Worm (Caenorhabditis elegans) whole organism, L1 larva: ENCODE measurements around the gene sra-28.
A peak's percentile ranks its signal among the peaks of the same experiment; 100 is the strongest.

Experiments
- C04F5.9 ChIP-seq: sonication (generic microtip); optimal IDR thresholded peaks from 2 replicates; lab custom pipeline; 2016; ENCODE audit warnings: missing genetic modification characterization, missing compliant biosample characterization
- Y116A8C.19 ChIP-seq: sonication (generic microtip); optimal IDR thresholded peaks from 2 replicates; lab custom pipeline; 2016; ENCODE audit warnings: missing compliant biosample characterization, missing genetic modification characterization, borderline replicate concordance
- aha-1 ChIP-seq: fragments of 150-350 bp; optimal IDR thresholded peaks from 2 replicates; lab custom pipeline; 2014; ENCODE audit warnings: missing biosample characterization, missing genetic modification characterization
- alr-1 ChIP-seq: fragments of 200-800 bp; sonication (Bioruptor generic); optimal IDR thresholded peaks from 2 replicates; lab custom pipeline; 2018; ENCODE audit warnings: borderline replicate concordance, mild to moderate bottlenecking, missing genetic modification characterization, missing compliant biosample characterization
- ama-1 ChIP-seq: fragments of 150-350 bp; optimal IDR thresholded peaks from 2 replicates; lab custom pipeline; 2014
- blmp-1 ChIP-seq: fragments of 150-350 bp; optimal IDR thresholded peaks from 2 replicates; lab custom pipeline; 2014; ENCODE audit warnings: missing biosample characterization, missing genetic modification characterization
- ceh-63 ChIP-seq: fragments of 200-800 bp; sonication (Bioruptor generic); optimal IDR thresholded peaks from 2 replicates; lab custom pipeline; 2018; ENCODE audit warnings: mild to moderate bottlenecking, missing genetic modification characterization, missing compliant biosample characterization
- ceh-82 ChIP-seq, 3 experiments: fragments of 150-350 bp in 1 of 3; sonication (generic microtip) in 2 of 3; optimal IDR thresholded peaks; 2 replicates each; lab custom pipeline; 2014 to 2017; ENCODE audit warnings: missing biosample characterization in 3 of 3, missing genetic modification characterization in 3 of 3
- ceh-88 ChIP-seq: fragments of 200-800 bp; sonication (Bioruptor generic); IDR thresholded peaks from 2 replicates; pipeline ENCODE4 v1.3.6; 2022; ENCODE audit warnings: missing genetic modification characterization, missing compliant biosample characterization
- dsc-1 ChIP-seq: sonication (generic microtip); optimal IDR thresholded peaks from 2 replicates; lab custom pipeline; 2016; ENCODE audit warnings: mild to moderate bottlenecking, missing genetic modification characterization, missing compliant biosample characterization
- efl-1 ChIP-seq, 4 experiments: fragments of 150-350 bp; optimal IDR thresholded peaks in 3 of 4; peaks in 1 of 4; 1 replicate in 1 of 4; 2 replicates in 3 of 4; lab custom pipeline; 2014; ENCODE audit warnings: missing biosample characterization in 2 of 4, missing genetic modification characterization in 2 of 4, missing genetic modification reagents in 2 of 4
- efl-3 ChIP-seq: fragments of 200-800 bp; sonication (Bioruptor generic); optimal IDR thresholded peaks from 2 replicates; lab custom pipeline; 2018; ENCODE audit warnings: mild to moderate bottlenecking, missing genetic modification characterization, missing compliant biosample characterization
- egl-13 ChIP-seq: sonication (generic microtip); optimal IDR thresholded peaks from 2 replicates; lab custom pipeline; 2016; ENCODE audit warnings: missing genotype, missing genetic modification reagents, missing genetic modification characterization, missing compliant biosample characterization
- egl-27 ChIP-seq, 2 experiments: fragments of 150-350 bp in 1 of 2; sonication (generic microtip); optimal IDR thresholded peaks; 3 replicates each; lab custom pipeline; 2017 to 2018; ENCODE audit warnings: missing biosample characterization in 2 of 2, missing genetic modification characterization in 2 of 2, missing genetic modification reagents in 2 of 2
- elt-2 ChIP-seq: sonication (generic microtip); optimal IDR thresholded peaks from 2 replicates; lab custom pipeline; 2016; ENCODE audit warnings: missing genetic modification characterization, mild to moderate bottlenecking, inconsistent platforms, missing compliant biosample characterization, missing genetic modification reagents
- elt-3 ChIP-seq, 6 experiments: fragments of 150-350 bp in 1 of 6; sonication (generic microtip); optimal IDR thresholded peaks; 2 replicates each; lab custom pipeline; 2017 to 2018; ENCODE audit warnings: missing biosample characterization in 6 of 6, missing genetic modification characterization in 6 of 6, inconsistent platforms in 1 of 6
- fkh-10 ChIP-seq: sonication (generic microtip); optimal IDR thresholded peaks from 2 replicates; lab custom pipeline; 2017; ENCODE audit warnings: missing biosample characterization, missing genetic modification reagents, missing genetic modification characterization
- fkh-4 ChIP-seq: sonication (generic microtip); optimal IDR thresholded peaks from 2 replicates; lab custom pipeline; 2016; ENCODE audit warnings: missing compliant biosample characterization, missing genetic modification characterization, borderline replicate concordance
- fkh-8 ChIP-seq: sonication (generic microtip); optimal IDR thresholded peaks from 2 replicates; lab custom pipeline; 2016; ENCODE audit warnings: mild to moderate bottlenecking, missing genetic modification characterization, missing compliant biosample characterization
- fos-1 ChIP-seq: fragments of 150-350 bp; optimal IDR thresholded peaks from 2 replicates; lab custom pipeline; 2014; ENCODE audit warnings: missing biosample characterization, missing genetic modification characterization
- hpl-2 ChIP-seq: fragments of 150-350 bp; optimal IDR thresholded peaks from 2 replicates; lab custom pipeline; 2014; ENCODE audit warnings: missing biosample characterization, missing genetic modification reagents, missing genetic modification characterization
- jun-1 ChIP-seq: fragments of 150-350 bp; optimal IDR thresholded peaks from 2 replicates; lab custom pipeline; 2014; ENCODE audit warnings: missing biosample characterization, missing genetic modification reagents, missing genetic modification characterization
- lin-13 ChIP-seq: fragments of 150-350 bp; optimal IDR thresholded peaks from 2 replicates; lab custom pipeline; 2014; ENCODE audit warnings: missing biosample characterization, missing genetic modification reagents, missing genetic modification characterization
- lin-14 ChIP-seq: fragments of 200-800 bp; sonication (Bioruptor generic); optimal IDR thresholded peaks from 2 replicates; lab custom pipeline; 2018; ENCODE audit warnings: mild to moderate bottlenecking, missing genetic modification characterization, moderate library complexity, missing compliant biosample characterization
- lin-35 ChIP-seq, 2 experiments: fragments of 150-350 bp; optimal IDR thresholded peaks; 2 replicates each; lab custom pipeline; 2014; ENCODE audit warnings: missing biosample characterization in 2 of 2, missing genetic modification characterization in 2 of 2, missing genetic modification reagents in 2 of 2
- lir-3 ChIP-seq: sonication (generic microtip); optimal IDR thresholded peaks from 2 replicates; lab custom pipeline; 2016; ENCODE audit warnings: mild to moderate bottlenecking, missing genetic modification characterization, moderate library complexity, missing compliant biosample characterization; ENCODE audit not compliant: poor library complexity
- lsy-2 ChIP-seq, 2 experiments: fragments of 150-350 bp; optimal IDR thresholded peaks; 2 replicates each; lab custom pipeline; 2014; ENCODE audit warnings: missing biosample characterization in 2 of 2, missing genetic modification characterization in 2 of 2
- mdl-1 ChIP-seq, 2 experiments: fragments of 150-350 bp; optimal IDR thresholded peaks; 2 replicates each; lab custom pipeline; 2014 to 2017; ENCODE audit warnings: missing biosample characterization in 2 of 2, missing genetic modification characterization in 2 of 2, inconsistent platforms in 1 of 2
- mef-2 ChIP-seq: fragments of 150-350 bp; optimal IDR thresholded peaks from 2 replicates; lab custom pipeline; 2014; ENCODE audit warnings: missing biosample characterization, missing genetic modification characterization
- nhr-12 ChIP-seq: sonication (generic microtip); optimal IDR thresholded peaks from 2 replicates; lab custom pipeline; 2017; ENCODE audit warnings: missing biosample characterization, missing genetic modification characterization
- nhr-19 ChIP-seq: fragments of 200-800 bp; sonication (Bioruptor generic); conservative IDR thresholded peaks from 2 replicates; pipeline ENCODE4 v1.3.6; 2022; ENCODE audit warnings: missing genetic modification characterization, missing compliant biosample characterization
- nhr-28 ChIP-seq: fragments of 150-350 bp; optimal IDR thresholded peaks from 2 replicates; lab custom pipeline; 2014; ENCODE audit warnings: missing biosample characterization, missing genetic modification characterization
- nhr-76 ChIP-seq: sonication (generic microtip); optimal IDR thresholded peaks from 2 replicates; lab custom pipeline; 2017; ENCODE audit warnings: missing biosample characterization, missing genetic modification characterization
- nhr-84 ChIP-seq: sonication (generic microtip); optimal IDR thresholded peaks from 2 replicates; lab custom pipeline; 2017; ENCODE audit warnings: missing biosample characterization, missing genetic modification characterization
- nhr-85 ChIP-seq: sonication (generic microtip); peaks from one replicate; lab custom pipeline; 2016; ENCODE audit warnings: missing genetic modification characterization, inconsistent platforms, missing compliant biosample characterization
- nhr-90 ChIP-seq: sonication (generic microtip); optimal IDR thresholded peaks from 2 replicates; lab custom pipeline; 2016; ENCODE audit warnings: mild to moderate bottlenecking, missing genetic modification characterization, missing compliant biosample characterization; ENCODE audit not compliant: poor library complexity
- pax-3 ChIP-seq: fragments of 200-800 bp; sonication (Bioruptor generic); optimal IDR thresholded peaks from 2 replicates; lab custom pipeline; 2018; ENCODE audit warnings: mild to moderate bottlenecking, missing genetic modification characterization, moderate library complexity, missing compliant biosample characterization
- rnt-1 ChIP-seq: sonication (generic microtip); optimal IDR thresholded peaks from 2 replicates; lab custom pipeline; 2016; ENCODE audit warnings: mild to moderate bottlenecking, missing genetic modification characterization, moderate library complexity, missing compliant biosample characterization
- skn-1 ChIP-seq: fragments of 150-350 bp; optimal IDR thresholded peaks from 2 replicates; lab custom pipeline; 2014; ENCODE audit warnings: missing biosample characterization, missing genetic modification characterization
- snu-23 ChIP-seq: sonication (generic microtip); optimal IDR thresholded peaks from 2 replicates; lab custom pipeline; 2016; ENCODE audit warnings: missing genetic modification characterization, missing compliant biosample characterization
- sox-4 ChIP-seq: sonication (generic microtip); optimal IDR thresholded peaks from 2 replicates; lab custom pipeline; 2016; ENCODE audit warnings: missing genetic modification characterization, missing compliant biosample characterization
- tbx-2 ChIP-seq: sonication (generic microtip); optimal IDR thresholded peaks from 2 replicates; lab custom pipeline; 2016; ENCODE audit warnings: missing genetic modification characterization, missing compliant biosample characterization
- unc-30 ChIP-seq: sonication (generic microtip); optimal IDR thresholded peaks from 2 replicates; lab custom pipeline; 2017; ENCODE audit warnings: missing biosample characterization, missing genetic modification characterization
- xbp-1 ChIP-seq: sonication (generic microtip); optimal IDR thresholded peaks from 2 replicates; lab custom pipeline; 2016; ENCODE audit warnings: missing genetic modification characterization, missing compliant biosample characterization
- zip-4 ChIP-seq: fragments of 200-800 bp; sonication (Bioruptor generic); optimal IDR thresholded peaks from 2 replicates; lab custom pipeline; 2018; ENCODE audit warnings: mild to moderate bottlenecking, missing genetic modification characterization, moderate library complexity, missing compliant biosample characterization
- ztf-11 ChIP-seq, 2 experiments: sonication (generic microtip); optimal IDR thresholded peaks; 2 replicates each; lab custom pipeline; 2016 to 2017; ENCODE audit warnings: missing genetic modification characterization in 2 of 2, missing biosample characterization in 1 of 2, missing compliant biosample characterization in 1 of 2

sra-28 gene

DNA sequence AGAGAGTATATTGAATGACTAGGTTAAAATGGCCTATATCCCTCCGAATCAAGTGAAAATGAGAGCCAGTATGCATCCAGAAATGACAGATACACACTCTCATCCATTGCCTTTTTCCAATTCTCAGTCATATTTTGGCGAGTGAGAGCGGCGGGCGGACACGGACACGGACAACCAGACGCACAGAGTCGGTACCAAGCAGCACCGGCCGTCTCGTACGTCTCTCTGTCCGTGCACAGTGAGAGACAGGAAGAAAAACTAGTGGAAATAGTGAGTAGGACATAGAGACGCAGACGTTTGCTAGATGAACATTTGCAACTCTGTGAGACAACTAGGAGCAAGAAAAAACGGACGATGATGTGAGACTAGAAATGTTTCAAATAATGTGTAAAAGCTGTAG, 10.3 kb downstream of the sra-28 start:
- TF ChIP-seq fkh-8 (tag; lab: Kevin White, UChicago) (peak; percentile 35), ceh-63 (no peak), fkh-10 (GFP tag; lab: Kevin White, UChicago) (peak; percentile 44), nhr-76 (no peak), efl-1 (optimal IDR thresholded peaks at IDR 0.05; lab: Kevin White, UChicago) (peak; percentile 24 to 40), efl-1 (GFP tag; optimal IDR thresholded peaks at IDR 0.05 in 1 of 2; lab: Kevin White, UChicago) (peak; percentile 16 to 89), lir-3 (tag; lab: Kevin White, UChicago) (no peak), blmp-1 (tag; lab: Kevin White, UChicago) (peak; percentile 50), alr-1 (tag; lab: Kevin White, UChicago) (no peak), lsy-2 (tag; optimal IDR thresholded peaks at IDR 0.05; lab: Kevin White, UChicago) (peak in 1 of 2 experiments; percentile 14), ceh-82 (tag; optimal IDR thresholded peaks at IDR 0.05; lab: Kevin White, UChicago) (peak in 1 of 3 experiments; percentile 14), aha-1 (tag; lab: Kevin White, UChicago) (no peak), lin-14 (peak; percentile 78), jun-1 (tag; lab: Kevin White, UChicago) (peak; percentile 26), rnt-1 (tag; lab: Kevin White, UChicago) (peak; percentile 11), dsc-1 (peak; percentile 14), snu-23 (GFP tag; lab: Kevin White, UChicago) (peak; percentile 12)
- TF ChIP-seq, all 84 proteins: peak for 11

DNA sequence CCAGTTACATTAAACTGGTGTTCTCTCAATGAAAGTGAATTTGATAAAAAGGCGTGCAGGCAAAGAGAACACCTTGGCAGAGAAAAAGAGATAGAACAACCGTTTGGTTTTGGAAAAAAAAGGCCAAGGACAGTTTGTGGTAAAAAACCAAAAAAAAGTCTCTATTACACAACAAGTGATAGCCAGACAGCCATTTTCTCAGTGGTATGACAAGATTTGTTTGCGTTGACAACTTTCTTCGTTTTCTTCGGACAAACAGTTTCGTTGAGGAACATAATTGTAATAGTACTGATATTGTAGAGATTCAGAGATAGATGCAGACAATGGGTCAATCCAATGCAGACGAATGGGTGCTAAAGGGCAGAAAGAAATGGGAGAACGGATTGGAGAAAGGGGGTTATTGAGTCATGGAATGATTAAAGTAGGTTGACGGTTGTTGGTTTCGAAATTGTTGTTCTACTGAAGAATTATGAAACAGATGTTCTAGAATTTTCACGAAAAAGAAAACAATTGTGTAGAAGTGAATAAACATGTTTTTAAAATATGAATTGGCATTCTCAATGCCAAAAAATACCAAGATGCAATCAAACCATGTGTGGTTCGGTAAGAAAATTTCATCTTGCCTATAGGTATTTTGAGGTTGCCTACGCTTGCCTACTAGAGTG, 11.2 kb downstream of the sra-28 start:
- peak; percentile 57 for TF ChIP-seq nhr-85 (tag; lab: Kevin White, UChicago)
- peak; percentile 65 for TF ChIP-seq lin-14
- TF ChIP-seq blmp-1 (tag; lab: Kevin White, UChicago) = peak; percentile 65
- no peak for TF ChIP-seq nhr-19 (GFP tag; lab: Robert Waterston, UW)
- TF ChIP-seq fos-1 (tag; lab: Kevin White, UChicago) = no peak
- no peak for TF ChIP-seq egl-13
- TF ChIP-seq fkh-8 (tag; lab: Kevin White, UChicago) = no peak
- peak; percentile 51 for TF ChIP-seq ama-1 (lab: Kevin White, UChicago)
- TF ChIP-seq mdl-1 (tag; optimal IDR thresholded peaks at IDR 0.05; lab: Kevin White, UChicago) = no peak
- no peak for TF ChIP-seq lin-13 (GFP tag; lab: Kevin White, UChicago)
- no peak for TF ChIP-seq xbp-1
- TF ChIP-seq sox-4 (tag; lab: Kevin White, UChicago) = no peak
- peak; percentile 0 for TF ChIP-seq skn-1 (tag; lab: Kevin White, UChicago)
- peak in 1 of 6 experiments; percentile 6 for TF ChIP-seq elt-3 (tag; optimal IDR thresholded peaks at IDR 0.05; lab: Kevin White, UChicago)
- TF ChIP-seq snu-23 (GFP tag; lab: Kevin White, UChicago) = no peak
- TF ChIP-seq nhr-12 (tag; lab: Kevin White, UChicago) = no peak

DNA sequence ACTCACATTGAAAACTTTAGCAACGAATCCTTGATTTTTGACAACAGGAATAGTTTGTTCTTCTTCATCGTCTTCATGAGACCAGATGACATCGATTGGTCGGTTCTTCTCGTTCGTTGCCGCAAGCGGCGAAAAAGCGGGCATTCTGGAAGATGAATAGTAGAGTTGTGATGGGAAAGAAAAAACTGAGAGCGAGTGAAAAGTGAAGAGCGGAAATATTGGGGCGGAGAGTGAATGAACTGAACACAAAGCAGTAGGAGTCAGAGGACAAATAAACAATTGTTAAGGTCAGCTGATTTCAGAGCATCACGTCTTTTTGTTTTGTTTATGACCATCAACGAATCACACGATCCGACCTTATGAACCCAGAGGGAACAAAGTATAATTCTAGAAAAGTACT, 12.3 kb downstream of the sra-28 start, which contains the start of gene F18C5.10:
Gene F18C5.10, minus strand, starts transcription at position 145 of the 400 bp plus-strand sequence.
- TF ChIP-seq pax-3 (no peak), ztf-11 (tag; optimal IDR thresholded peaks at IDR 0.05; lab: Kevin White, UChicago) (no peak), efl-3 (GFP tag; lab: Kevin White, UChicago) (no peak), tbx-2 (tag; lab: Kevin White, UChicago) (no peak), egl-27 (tag; optimal IDR thresholded peaks at IDR 0.05; lab: Kevin White, UChicago) (no peak), mdl-1 (tag; optimal IDR thresholded peaks at IDR 0.05; lab: Kevin White, UChicago) (peak in 1 of 2 experiments; percentile 1), nhr-28 (tag; lab: Kevin White, UChicago) (no peak), nhr-19 (GFP tag; lab: Robert Waterston, UW) (peak; percentile 36), alr-1 (tag; lab: Kevin White, UChicago) (no peak), nhr-76 (no peak), snu-23 (GFP tag; lab: Kevin White, UChicago) (peak; percentile 11), lin-35 (GFP tag; optimal IDR thresholded peaks at IDR 0.05; lab: Kevin White, UChicago) (peak in 1 of 2 experiments; percentile 44), Y116A8C.19 (no peak), C04F5.9 (no peak), ama-1 (lab: Kevin White, UChicago) (peak; percentile 14), elt-2 (no peak), nhr-84 (no peak), zip-4 (no peak), hpl-2 (GFP tag; lab: Kevin White, UChicago) (no peak), mef-2 (tag; lab: Kevin White, UChicago) (no peak), lir-3 (tag; lab: Kevin White, UChicago) (no peak), fkh-4 (tag; lab: Kevin White, UChicago) (no peak), ceh-88 (no peak), nhr-90 (tag; lab: Kevin White, UChicago) (no peak), rnt-1 (tag; lab: Kevin White, UChicago) (peak; percentile 16), unc-30 (tag; lab: Kevin White, UChicago) (no peak)
